Fruit fly (Drosophila melanogaster) S2 (cell line): ENCODE results near the gene BomT3.

Source experiments
- CG8478 ChIP-seq: fragments of >200 bp; optimal IDR thresholded peaks from 2 replicates; lab custom pipeline; 2018
- CTCF ChIP-seq, 2 experiments: fragments of >200 bp; optimal IDR thresholded peaks; 2 replicates each; lab custom pipeline; 2018

DNA sequence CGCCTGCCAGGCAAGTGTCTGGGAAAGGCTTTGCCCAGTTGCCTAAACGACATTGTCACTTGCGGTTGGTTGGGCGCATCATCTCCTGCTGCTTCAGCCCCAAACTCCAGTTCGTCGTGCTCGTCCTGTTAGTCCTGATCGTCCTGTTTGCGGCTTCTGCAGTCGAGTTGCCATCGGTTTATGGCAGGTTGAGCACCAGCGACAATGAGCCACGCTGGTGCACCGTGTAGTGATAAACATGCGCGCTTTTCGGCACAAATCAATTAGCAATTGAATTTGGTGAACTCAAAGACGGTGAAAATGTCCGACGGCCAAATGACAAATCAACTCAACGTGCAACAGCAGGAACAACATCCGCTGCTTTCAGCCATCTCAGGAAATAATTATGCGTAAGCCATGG is 16.9 kb upstream of the BomT3 start, which contains the start of gene CG13407:
- TF ChIP-seq CG8478 (lab: Kevin White, UChicago): no peak
- TF ChIP-seq CTCF (optimal IDR thresholded peaks at IDR 0.05; lab: Kevin White, UChicago): no peak
